Fruit fly (Drosophila melanogaster): Measurements from ENCODE around the gene CG31917.

Gene CG31917

dm6 chr2L:4997401-4998259 lies 13.0 kb downstream of the CG31917 start (continued):
- TF ChIP-seq ase (GFP tag; IDR thresholded peaks at IDR 0.05) (peak; percentile 100), CTCF (GFP tag; optimal IDR thresholded peaks at IDR 0.05) (peak; percentile 72), tna (GFP tag; IDR thresholded peaks at IDR 0.05; ENCODE audit: partially characterized antibody) (peak; percentile 55), otp (GFP tag; IDR thresholded peaks at IDR 0.05) (peak; percentile 99), Dip2 (GFP tag; IDR thresholded peaks at IDR 0.05) (peak; percentile 79), Doc2 (GFP tag; IDR thresholded peaks at IDR 0.05) (peak; percentile 98), her (GFP tag; optimal IDR thresholded peaks at IDR 0.05) (peak; percentile 97), CG17829 (tag; optimal IDR thresholded peaks at IDR 0.05) (peak; percentile 99), CG17612 (GFP tag; IDR thresholded peaks at IDR 0.05) (peak; percentile 98), zen (tag; optimal IDR thresholded peaks at IDR 0.05) (peak; percentile 98), CG18476 (GFP tag; optimal IDR thresholded peaks at IDR 0.05) (peak; percentile 100), CG2875 (GFP tag; optimal IDR thresholded peaks at IDR 0.05) (peak; percentile 99), CG15479 (GFP tag; optimal IDR thresholded peaks at IDR 0.05) (no peak), D (optimal IDR thresholded peaks at IDR 0.05) (no peak), D (GFP tag; optimal IDR thresholded peaks at IDR 0.05) (peak; percentile 99), HmgD (GFP tag; optimal IDR thresholded peaks at IDR 0.05) (peak; percentile 99), zfh1 (GFP tag; IDR thresholded peaks at IDR 0.05) (peak; percentile 100), CG16813 (GFP tag; IDR thresholded peaks at IDR 0.05; ENCODE audit: partially characterized antibody) (peak; percentile 65), Dref (GFP tag; IDR thresholded peaks at IDR 0.05) (no peak; the same call in 1 of the 2 replicates), yki (optimal IDR thresholded peaks at IDR 0.05) (peak; percentile 61), pros (GFP tag; optimal IDR thresholded peaks at IDR 0.05) (peak; percentile 79), Hand (GFP tag; optimal IDR thresholded peaks at IDR 0.05) (peak; percentile 94), oc (tag; optimal IDR thresholded peaks at IDR 0.05) (peak; percentile 99), aop (GFP tag; IDR thresholded peaks at IDR 0.05) (peak; percentile 96), CG6813 (GFP tag; optimal IDR thresholded peaks at IDR 0.05) (peak; percentile 99), dmrt11E (tag; optimal IDR thresholded peaks at IDR 0.05) (peak; percentile 99), Rx (GFP tag; IDR thresholded peaks at IDR 0.05) (peak; percentile 99), CG9932 (GFP tag; IDR thresholded peaks at IDR 0.05) (peak; percentile 100), ranshi (GFP tag; IDR thresholded peaks at IDR 0.05) (peak; percentile 99), Hmx (GFP tag; optimal IDR thresholded peaks at IDR 0.05) (peak; percentile 96), CG32772 (GFP tag; IDR thresholded peaks at IDR 0.05) (peak; percentile 99), Mes4 (GFP tag; optimal IDR thresholded peaks at IDR 0.05) (peak; percentile 99), Oli (tag; optimal IDR thresholded peaks at IDR 0.05) (peak; percentile 99), wek (GFP tag; optimal IDR thresholded peaks at IDR 0.05) (peak; percentile 96), CG12942 (GFP tag; optimal IDR thresholded peaks at IDR 0.05) (peak; percentile 99), Dfd (GFP tag; optimal IDR thresholded peaks at IDR 0.05) (peak; percentile 58 to 81), CG7963 (GFP tag; IDR thresholded peaks at IDR 0.05; ENCODE audit: partially characterized antibody) (peak; percentile 70), vfl (GFP tag; optimal IDR thresholded peaks at IDR 0.05) (peak; percentile 98), CG43689 (GFP tag; IDR thresholded peaks at IDR 0.05) (peak; percentile 98), ttk (GFP tag; IDR thresholded peaks at IDR 0.05) (peak; percentile 99), CG1602 (GFP tag; optimal IDR thresholded peaks at IDR 0.05) (peak; percentile 100), salm (tag; optimal IDR thresholded peaks at IDR 0.05) (peak; percentile 98), HmgZ (tag; optimal IDR thresholded peaks at IDR 0.05) (peak; percentile 99), CG30403 (GFP tag; optimal IDR thresholded peaks at IDR 0.05) (peak; percentile 99), Lim3 (GFP tag; IDR thresholded peaks at IDR 0.05) (peak; percentile 99; the same call in 1 of the 2 replicates), stwl (tag; optimal IDR thresholded peaks at IDR 0.05) (peak; percentile 81), kah (GFP tag; optimal IDR thresholded peaks at IDR 0.05) (peak; percentile 97), nau (GFP tag; optimal IDR thresholded peaks at IDR 0.05) (peak; percentile 98), exex (tag; optimal IDR thresholded peaks at IDR 0.05) (peak; percentile 88), gro (GFP tag; optimal IDR thresholded peaks at IDR 0.05) (peak; percentile 99)

Data from whole organism, embryonic.